Worm (Caenorhabditis elegans) whole organism, early embryonic: ENCODE data around the gene Y7A5A.24.
"Not testable (repeated sequence)": the region's sequence is repeated elsewhere in the genome, so short reads cannot be mapped to it uniquely, and the experiment has no call there.

ENCODE experiments used
- F13C5.2 ChIP-seq: sonication (generic microtip); optimal IDR thresholded peaks from 2 replicates; lab custom pipeline; 2017; ENCODE audit warnings: mild to moderate bottlenecking, missing genetic modification characterization, inconsistent platforms, missing compliant biosample characterization
- ama-1 ChIP-seq: fragments of 150-350 bp; optimal IDR thresholded peaks from 2 replicates; lab custom pipeline; 2014
- ets-7 ChIP-seq: sonication (generic microtip); optimal IDR thresholded peaks from 2 replicates; lab custom pipeline; 2016; ENCODE audit warnings: missing genotype, missing genetic modification characterization, missing compliant biosample characterization
- flt-1 ChIP-seq: fragments of 200-800 bp; sonication (Bioruptor generic); IDR thresholded peaks from 2 replicates; pipeline ENCODE4 v1.3.6; 2022; ENCODE audit warnings: missing genetic modification characterization, missing compliant biosample characterization
- tbx-11 ChIP-seq: fragments of 200-800 bp; sonication (Bioruptor generic); IDR thresholded peaks from 2 replicates; pipeline ENCODE4 v1.3.6; 2022; ENCODE audit warnings: missing genetic modification characterization, missing compliant biosample characterization
- tbx-37 ChIP-seq: fragments of 200-800 bp; sonication (Bioruptor generic); conservative IDR thresholded peaks from 2 replicates; pipeline ENCODE4 v1.3.6; 2022; ENCODE audit warnings: missing genetic modification reagents, missing genetic modification characterization, missing compliant biosample characterization

DNA sequence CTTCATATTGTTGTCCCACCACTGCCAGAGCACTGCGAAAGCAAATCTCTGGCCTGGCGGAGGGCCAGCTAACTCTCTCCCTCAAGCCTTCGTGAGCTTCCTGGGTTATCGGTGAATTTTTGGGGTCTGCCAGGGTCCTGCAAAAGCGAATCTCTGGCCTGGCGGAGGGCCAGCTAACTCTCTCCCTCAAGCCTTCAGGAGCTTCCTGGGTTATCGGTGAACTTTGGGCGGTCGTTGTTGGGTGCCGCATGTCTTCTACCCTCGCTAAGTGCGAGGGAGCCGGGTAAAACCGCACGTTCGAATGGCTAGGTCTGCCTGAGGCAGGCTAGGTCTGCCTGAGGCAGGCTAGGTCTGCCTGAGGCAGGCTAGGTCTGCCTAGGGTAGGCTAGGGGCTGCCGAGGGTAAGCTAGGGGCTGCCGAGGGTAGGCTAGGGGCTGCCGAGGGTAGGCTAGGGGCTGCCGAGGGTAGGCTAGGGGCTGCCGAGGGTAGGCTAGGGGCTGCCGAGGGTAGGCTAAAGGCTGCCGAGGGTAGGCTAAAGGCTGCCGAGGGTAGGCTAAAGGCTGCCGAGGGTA, 43.4 kb downstream of the Y7A5A.24 start:
- not testable (repeated sequence) for TF ChIP-seq tbx-11 (GFP tag; lab: Robert Waterston, UW); ets-7; tbx-37; ama-1; flt-1; F13C5.2 (tag; lab: Kevin White, UChicago)
